Worm (Caenorhabditis elegans): Measurements from ENCODE around the gene srx-42.

DNA sequence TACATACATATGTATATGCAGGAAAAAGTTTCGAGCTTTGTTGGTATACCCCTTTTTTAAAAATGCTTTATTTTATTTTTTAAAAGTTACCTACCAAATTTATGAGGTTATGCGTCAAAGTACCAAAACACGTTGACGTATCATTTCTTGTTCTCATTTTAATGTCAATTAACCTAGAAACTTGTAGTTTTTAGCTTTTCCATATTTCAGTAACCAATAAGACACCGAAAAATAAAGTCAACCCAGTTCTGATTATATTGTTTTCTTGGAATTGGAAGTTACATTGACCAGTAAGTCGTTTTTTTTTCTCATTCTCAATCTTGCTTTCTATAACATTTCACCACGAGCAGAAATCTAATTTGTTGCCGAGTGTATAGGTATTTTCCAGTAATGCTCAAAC is 16.0 kb downstream of the srx-42 start, which contains the start of gene srw-145:
- TF ChIP-seq cog-1 (tag; optimal IDR thresholded peaks at IDR 0.05) (no peak), T22C8.4 (GFP tag; IDR thresholded peaks at IDR 0.05) (no peak), klf-2 (GFP tag; conservative IDR thresholded peaks at IDR 0.05) (no peak), ztf-23 (GFP tag; IDR thresholded peaks at IDR 0.05) (no peak), med-1 (GFP tag; optimal IDR thresholded peaks at IDR 0.05; ENCODE audit: insufficient read depth) (no peak), tab-1 (GFP tag; IDR thresholded peaks at IDR 0.05) (no peak), ztf-29 (GFP tag; IDR thresholded peaks at IDR 0.05) (no peak), flt-1 (GFP tag; IDR thresholded peaks at IDR 0.05) (no peak)

Data from whole organism, midembryonic.